Fruit fly (Drosophila melanogaster) whole organism, adult: ENCODE measurements around the gene CG10512.

Source experiments
- CG11617 ChIP-seq: fragments of 200-800 bp; sonication (Bioruptor generic); optimal IDR thresholded peaks from 2 replicates; lab custom pipeline; 2017; ENCODE audit warnings: mild to moderate bottlenecking, missing biosample characterization, missing genetic modification reagents, missing genetic modification characterization
- CG12768 ChIP-seq: fragments of 200-800 bp; sonication (Bioruptor generic); optimal IDR thresholded peaks from 2 replicates; lab custom pipeline; 2017; ENCODE audit warnings: missing biosample characterization, missing genetic modification characterization, mild to moderate bottlenecking, moderate library complexity, missing genetic modification reagents
- CG14711 ChIP-seq: fragments of 200-800 bp; sonication (Bioruptor generic); optimal IDR thresholded peaks from 2 replicates; lab custom pipeline; 2018; ENCODE audit warnings: missing biosample characterization, mild to moderate bottlenecking, missing genetic modification characterization, moderate library complexity
- CG1620 ChIP-seq: fragments of 200-800 bp; sonication (Bioruptor generic); optimal IDR thresholded peaks from 2 replicates; lab custom pipeline; 2016; ENCODE audit warnings: missing biosample characterization, missing genetic modification characterization
- CG33017 ChIP-seq: fragments of 200-800 bp; sonication (Bioruptor generic); optimal IDR thresholded peaks from 2 replicates; lab custom pipeline; 2018; ENCODE audit warnings: missing biosample characterization, mild to moderate bottlenecking, missing genetic modification characterization, moderate library complexity
- CG5204 ChIP-seq: fragments of 200-800 bp; sonication (Bioruptor generic); optimal IDR thresholded peaks from 2 replicates; lab custom pipeline; 2016; ENCODE audit warnings: missing biosample characterization, missing genetic modification characterization
- CG7045 ChIP-seq: fragments of 200-800 bp; sonication (Bioruptor generic); optimal IDR thresholded peaks from 2 replicates; lab custom pipeline; 2017; ENCODE audit warnings: missing biosample characterization, mild to moderate bottlenecking, missing genetic modification characterization
- CG7101 ChIP-seq: fragments of 200-800 bp; sonication (Bioruptor generic); optimal IDR thresholded peaks from 2 replicates; lab custom pipeline; 2018; ENCODE audit warnings: missing biosample characterization, mild to moderate bottlenecking, missing genetic modification characterization, moderate library complexity
- Clk ChIP-seq: fragments of 200-800 bp; sonication (Bioruptor generic); optimal IDR thresholded peaks from 2 replicates; lab custom pipeline; 2017; ENCODE audit warnings: missing biosample characterization, missing genetic modification characterization
- Crg-1 ChIP-seq: fragments of 200-800 bp; sonication (Bioruptor generic); optimal IDR thresholded peaks from 2 replicates; lab custom pipeline; 2016; ENCODE audit warnings: missing biosample characterization, missing genetic modification characterization
- Hr96 ChIP-seq: fragments of 200-800 bp; sonication (Bioruptor generic); optimal IDR thresholded peaks from 2 replicates; lab custom pipeline; 2016; ENCODE audit warnings: missing biosample characterization, missing genetic modification characterization
- Mnt ChIP-seq: fragments of 200-800 bp; sonication (Bioruptor generic); optimal IDR thresholded peaks from 2 replicates; lab custom pipeline; 2016; ENCODE audit warnings: missing biosample characterization, mild to moderate bottlenecking, missing genetic modification characterization
- bab1 ChIP-seq: fragments of 200-800 bp; sonication (Bioruptor generic); optimal IDR thresholded peaks from 3 replicates; lab custom pipeline; 2019; ENCODE audit warnings: missing biosample characterization, mild to moderate bottlenecking, missing genetic modification characterization, moderate library complexity
- cic ChIP-seq: fragments of 200-800 bp; sonication (Bioruptor generic); optimal IDR thresholded peaks from 2 replicates; lab custom pipeline; 2017; ENCODE audit warnings: missing biosample characterization, mild to moderate bottlenecking, missing genetic modification characterization, moderate library complexity
- cnc ChIP-seq, 2 experiments: fragments of >200 bp; optimal IDR thresholded peaks; 2 replicates each; lab custom pipeline; 2017
- kay ChIP-seq: fragments of 200-800 bp; sonication (Bioruptor generic); peaks from one replicate; lab custom pipeline; 2016; ENCODE audit warnings: missing biosample characterization, missing genetic modification characterization, borderline replicate concordance
- ovo ChIP-seq: fragments of 200-800 bp; sonication (Bioruptor generic); optimal IDR thresholded peaks from 2 replicates; lab custom pipeline; 2016; ENCODE audit warnings: missing biosample characterization, missing genetic modification characterization
- pad ChIP-seq: fragments of 200-800 bp; sonication (Bioruptor generic); optimal IDR thresholded peaks from 3 replicates; lab custom pipeline; 2017; ENCODE audit warnings: missing biosample characterization, missing genetic modification characterization, mild to moderate bottlenecking, moderate library complexity, missing genetic modification reagents
- tj ChIP-seq: fragments of 200-800 bp; sonication (Bioruptor generic); optimal IDR thresholded peaks from 3 replicates; lab custom pipeline; 2017; ENCODE audit warnings: missing biosample characterization, mild to moderate bottlenecking, missing genetic modification characterization, moderate library complexity
- toe ChIP-seq: fragments of 200-800 bp; sonication (Bioruptor generic); optimal IDR thresholded peaks from 2 replicates; lab custom pipeline; 2016; ENCODE audit warnings: missing biosample characterization, missing genetic modification characterization

The CG10512 gene

dm6 chr3L:21204581-21205495 is 2.1 kb downstream of the CG10512 start:
- TF ChIP-seq CG7101 (tag; lab: Kevin White, UChicago) = peak; percentile 6
- peak; percentile 81 for TF ChIP-seq tj (GFP tag; lab: Kevin White, UChicago)
- peak; percentile 21 for TF ChIP-seq CG12768 (GFP tag; lab: Kevin White, UChicago)
- no peak for TF ChIP-seq kay (GFP tag; lab: Kevin White, UChicago)

dm6 chr3L:21205496-21205824 is 2.7 kb downstream of the CG10512 start:
- TF ChIP-seq CG7045 (GFP tag; lab: Kevin White, UChicago) = no peak
- TF ChIP-seq kay (GFP tag; lab: Kevin White, UChicago) = no peak
- no peak for TF ChIP-seq tj (GFP tag; lab: Kevin White, UChicago)

- TF ChIP-seq CG12768 (GFP tag; lab: Kevin White, UChicago) = no peak
- TF ChIP-seq kay (GFP tag; lab: Kevin White, UChicago) = no peak
- no peak for TF ChIP-seq CG1620 (GFP tag; lab: Kevin White, UChicago)
- TF ChIP-seq tj (GFP tag; lab: Kevin White, UChicago) = no peak
- no peak for TF ChIP-seq Crg-1 (GFP tag; lab: Kevin White, UChicago)
- no peak for TF ChIP-seq CG33017 (tag; lab: Kevin White, UChicago)
- TF ChIP-seq toe = no peak
- no peak for TF ChIP-seq cic
- no peak for TF ChIP-seq Mnt (GFP tag; lab: Kevin White, UChicago)
- TF ChIP-seq bab1 (GFP tag; lab: Kevin White, UChicago) = no peak
- TF ChIP-seq CG11617 (GFP tag; lab: Kevin White, UChicago) = no peak
- TF ChIP-seq Clk = no peak
- TF ChIP-seq CG7045 (GFP tag; lab: Kevin White, UChicago) = no peak
- TF ChIP-seq ovo = no peak
- TF ChIP-seq Hr96 (GFP tag; lab: Kevin White, UChicago) = no peak
- TF ChIP-seq CG5204 (GFP tag; lab: Kevin White, UChicago) = no peak
Measured at dm6 chr3L:21206486-21206885, 3.8 kb downstream of the CG10512 start.

- no peak for TF ChIP-seq toe
- TF ChIP-seq CG7045 (GFP tag; lab: Kevin White, UChicago) = no peak
- TF ChIP-seq CG1620 (GFP tag; lab: Kevin White, UChicago) = no peak
- no peak for TF ChIP-seq Crg-1 (GFP tag; lab: Kevin White, UChicago)
- no peak for TF ChIP-seq CG14711 (tag; lab: Kevin White, UChicago)
- no peak for TF ChIP-seq pad (GFP tag; lab: Kevin White, UChicago)
- TF ChIP-seq cnc (optimal IDR thresholded peaks at IDR 0.05; lab: Kevin White, UChicago) = no peak
- no peak for TF ChIP-seq tj (GFP tag; lab: Kevin White, UChicago)
- no peak for TF ChIP-seq cic
- no peak for TF ChIP-seq Hr96 (GFP tag; lab: Kevin White, UChicago)
- TF ChIP-seq CG5204 (GFP tag; lab: Kevin White, UChicago) = no peak
- TF ChIP-seq bab1 (GFP tag; lab: Kevin White, UChicago) = no peak
- TF ChIP-seq CG33017 (tag; lab: Kevin White, UChicago) = no peak
Measured at dm6 chr3L:21209921-21210532, 7.3 kb downstream of the CG10512 start, which contains the start of the genes CG10510 and CG10508. Gene CG10510 (minus strand): TSS chr3L:21210084. Gene CG10508 (plus strand): TSS chr3L:21210215.

- no peak for TF ChIP-seq ovo
- TF ChIP-seq pad (GFP tag; lab: Kevin White, UChicago) = no peak
- TF ChIP-seq cic = no peak
- peak; percentile 39 for TF ChIP-seq bab1 (GFP tag; lab: Kevin White, UChicago)
- TF ChIP-seq CG7045 (GFP tag; lab: Kevin White, UChicago) = no peak
- TF ChIP-seq CG5204 (GFP tag; lab: Kevin White, UChicago) = no peak
- peak; percentile 1 for TF ChIP-seq tj (GFP tag; lab: Kevin White, UChicago)
- peak; percentile 88 for TF ChIP-seq Mnt (GFP tag; lab: Kevin White, UChicago)
- TF ChIP-seq kay (GFP tag; lab: Kevin White, UChicago) = no peak
- peak; percentile 5 for TF ChIP-seq CG1620 (GFP tag; lab: Kevin White, UChicago)
- TF ChIP-seq Hr96 (GFP tag; lab: Kevin White, UChicago) = no peak
- TF ChIP-seq CG12768 (GFP tag; lab: Kevin White, UChicago) = no peak
- TF ChIP-seq Clk = no peak
- TF ChIP-seq cnc (optimal IDR thresholded peaks at IDR 0.05; lab: Kevin White, UChicago) = no peak
Measured at dm6 chr3L:21216697-21217291, 14.1 kb downstream of the CG10512 start, which contains the start of the genes Trmt112 and Ilk. Gene Trmt112 (minus strand): TSS chr3L:21216839. Gene Ilk (plus strand): TSS chr3L:21216901.

- TF ChIP-seq cic (peak; percentile 0), cnc (optimal IDR thresholded peaks at IDR 0.05; lab: Kevin White, UChicago) (no peak)
Measured at dm6 chr3L:21219160-21219559, 16.4 kb downstream of the CG10512 start.
